Worm (Caenorhabditis elegans) whole organism, L4/young adult: ENCODE measurements around the gene str-255.

Experiments
- dao-5 ChIP-seq: sonication (generic microtip); optimal IDR thresholded peaks from 2 replicates; lab custom pipeline; 2016; ENCODE audit warnings: missing genotype, missing genetic modification characterization, moderate library complexity, missing compliant biosample characterization
- him-1 ChIP-seq: sonication (generic microtip); optimal IDR thresholded peaks from 2 replicates; lab custom pipeline; 2016; ENCODE audit warnings: missing genotype, missing genetic modification reagents, missing genetic modification characterization, missing compliant biosample characterization

DNA sequence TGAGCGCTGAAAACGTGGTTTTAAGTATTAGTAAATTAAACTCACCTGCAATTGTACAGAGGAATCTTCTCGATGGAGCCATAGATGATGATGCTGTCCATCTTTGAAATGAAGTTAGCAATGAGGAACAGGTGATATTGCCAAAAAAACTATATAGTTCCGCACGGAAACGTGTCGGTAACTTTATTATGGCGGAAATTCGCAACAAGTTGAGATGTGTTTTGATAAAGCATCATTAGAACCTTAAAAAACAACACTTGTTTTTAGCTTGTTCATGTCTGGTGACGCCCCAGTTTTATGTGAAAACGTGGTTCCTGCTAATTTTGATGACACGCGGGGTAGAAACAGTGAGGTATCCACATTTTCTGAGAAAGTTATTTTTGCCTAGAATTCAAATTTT, 42.5 kb upstream of the str-255 start, which contains the start of gene srt-40:
- TF ChIP-seq him-1 (tag; lab: Kevin White, UChicago) (no peak), dao-5 (tag; lab: Kevin White, UChicago) (no peak)
